Fruit fly (Drosophila melanogaster): Measurements from ENCODE around the gene Socs16D.

Gene Socs16D

DNA sequence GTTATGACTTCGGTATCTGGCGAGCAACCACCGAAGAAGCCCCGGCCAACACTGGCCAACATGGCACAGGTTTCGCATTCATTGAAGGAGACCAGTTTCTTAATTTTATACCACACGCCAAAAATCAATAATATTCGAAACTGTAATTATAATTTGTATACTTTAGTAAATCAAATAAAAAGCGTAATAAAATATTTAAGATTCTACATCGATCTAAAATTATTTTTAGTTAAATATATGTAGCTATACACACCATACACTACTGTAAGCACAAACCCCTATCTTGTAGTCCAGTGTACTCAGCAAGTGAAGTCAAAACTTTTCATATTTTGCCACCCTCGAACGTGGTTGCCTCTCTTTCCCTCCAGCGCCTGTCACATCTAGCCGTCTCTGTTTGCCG lies 45.3 kb downstream of the Socs16D start (continued):
- TF ChIP-seq Hmx (GFP tag; optimal IDR thresholded peaks at IDR 0.05) (no peak), lmd (GFP tag; IDR thresholded peaks at IDR 0.05) (no peak), CG15696 (tag; optimal IDR thresholded peaks at IDR 0.05) (peak; percentile 44), D19A (tag; optimal IDR thresholded peaks at IDR 0.05) (peak; percentile 43), seq (GFP tag; IDR thresholded peaks at IDR 0.05) (0 out of 2 replicates have a peak, but pooled peaks have one; percentile 18), Chrac-16 (GFP tag; optimal IDR thresholded peaks at IDR 0.05) (peak; percentile 8), CG17829 (tag; optimal IDR thresholded peaks at IDR 0.05) (peak; percentile 38), lola (GFP tag; optimal IDR thresholded peaks at IDR 0.05) (peak in 1 of 3 experiments; percentile 71), gem (tag; optimal IDR thresholded peaks at IDR 0.05) (peak; percentile 74), CG13775 (GFP tag; optimal IDR thresholded peaks at IDR 0.05) (peak; percentile 4), oc (tag; optimal IDR thresholded peaks at IDR 0.05) (peak; percentile 40), CG3407 (GFP tag; optimal IDR thresholded peaks at IDR 0.05) (peak; percentile 41), az2 (GFP tag; optimal IDR thresholded peaks at IDR 0.05) (peak; percentile 7), CG11560 (tag; IDR thresholded peaks at IDR 0.05) (no peak), exex (tag; optimal IDR thresholded peaks at IDR 0.05) (no peak), Hsf (GFP tag; optimal IDR thresholded peaks at IDR 0.05) (no peak), CG32767 (GFP tag; IDR thresholded peaks at IDR 0.05) (no peak), CG3726 (GFP tag; IDR thresholded peaks at IDR 0.05) (no peak), CG7963 (GFP tag; IDR thresholded peaks at IDR 0.05; ENCODE audit: partially characterized antibody) (no peak), grau (tag; optimal IDR thresholded peaks at IDR 0.05) (peak; percentile 53), CG8388 (GFP tag; optimal IDR thresholded peaks at IDR 0.05) (peak; percentile 60), H15 (GFP tag; IDR thresholded peaks at IDR 0.05) (no peak), CrebB (tag; optimal IDR thresholded peaks at IDR 0.05) (no peak), CG13296 (GFP tag; optimal IDR thresholded peaks at IDR 0.05) (no peak), CG12219 (GFP tag; optimal IDR thresholded peaks at IDR 0.05) (peak; percentile 16), tup (GFP tag; optimal IDR thresholded peaks at IDR 0.05) (no peak), CG17385 (GFP tag; optimal IDR thresholded peaks at IDR 0.05) (peak; percentile 51), HmgD (GFP tag; optimal IDR thresholded peaks at IDR 0.05) (no peak), tin (GFP tag; optimal IDR thresholded peaks at IDR 0.05) (no peak), Oli (tag; optimal IDR thresholded peaks at IDR 0.05) (peak; percentile 56), disco-r (GFP tag; optimal IDR thresholded peaks at IDR 0.05) (no peak), bowl (GFP tag; IDR thresholded peaks at IDR 0.05) (no peak), Ravus (GFP tag; IDR thresholded peaks at IDR 0.05) (no peak), HHEX (GFP tag; optimal IDR thresholded peaks at IDR 0.05) (no peak), CG16813 (GFP tag; IDR thresholded peaks at IDR 0.05; ENCODE audit: partially characterized antibody) (no peak), vvl (GFP tag; IDR thresholded peaks at IDR 0.05) (no peak), CG3838 (GFP tag; optimal IDR thresholded peaks at IDR 0.05) (no peak), CG7745 (tag; optimal IDR thresholded peaks at IDR 0.05) (no peak), Sox100B (GFP tag; optimal IDR thresholded peaks at IDR 0.05) (peak; percentile 44), CG9817 (tag; optimal IDR thresholded peaks at IDR 0.05) (no peak), gce (GFP tag; IDR thresholded peaks at IDR 0.05) (no peak), CG8281 (tag; optimal IDR thresholded peaks at IDR 0.05) (no peak), CG6689 (GFP tag; IDR thresholded peaks at IDR 0.05) (peak; percentile 60), fd96Cb (tag; optimal IDR thresholded peaks at IDR 0.05) (peak; percentile 22), emc (GFP tag; optimal IDR thresholded peaks at IDR 0.05) (no peak), CG30431 (GFP tag; optimal IDR thresholded peaks at IDR 0.05) (no peak), CG7372 (GFP tag; IDR thresholded peaks at IDR 0.05) (no peak), Opbp (GFP tag; IDR thresholded peaks at IDR 0.05; ENCODE audit: partially characterized antibody) (no peak), CG8924 (tag; optimal IDR thresholded peaks at IDR 0.05) (peak; percentile 49), CG33557 (GFP tag; optimal IDR thresholded peaks at IDR 0.05) (peak; percentile 48), CG6765 (GFP tag; optimal IDR thresholded peaks at IDR 0.05) (no peak)
